Fruit fly (Drosophila melanogaster): ENCODE measurements around the gene CG17803.
"Not testable (repeated sequence)": the region's sequence is repeated elsewhere in the genome, so short reads cannot be mapped to it uniquely, and the experiment has no call there.

CG17803 gene

dm6 chr3R:17781371-17781770 is 19.9 kb downstream of the CG17803 start (continued):
- TF ChIP-seq HLH106 (tag; optimal IDR thresholded peaks at IDR 0.05) (peak; percentile 54), CG32264 (GFP tag; optimal IDR thresholded peaks at IDR 0.05) (no peak)

- no peak for TF ChIP-seq jim (GFP tag; optimal IDR thresholded peaks at IDR 0.05)
- no peak for TF ChIP-seq lola (GFP tag; optimal IDR thresholded peaks at IDR 0.05)
- no peak for TF ChIP-seq Rel (GFP tag; optimal IDR thresholded peaks at IDR 0.05)
- no peak for TF ChIP-seq Rel (tag; optimal IDR thresholded peaks at IDR 0.05)
- no peak for TF ChIP-seq OdsH (GFP tag; optimal IDR thresholded peaks at IDR 0.05)
- TF ChIP-seq N (GFP tag; optimal IDR thresholded peaks at IDR 0.05), result no peak
- no peak for TF ChIP-seq Hr83 (GFP tag; optimal IDR thresholded peaks at IDR 0.05; ENCODE audit: poor library complexity, severe bottlenecking)
- TF ChIP-seq CG32264 (GFP tag; optimal IDR thresholded peaks at IDR 0.05), result no peak
- no peak for TF ChIP-seq rgr (GFP tag; optimal IDR thresholded peaks at IDR 0.05)
- TF ChIP-seq Myc (optimal IDR thresholded peaks at IDR 0.05), result no peak
- TF ChIP-seq dsf (GFP tag; optimal IDR thresholded peaks at IDR 0.05; ENCODE audit: borderline replicate concordance), result no peak
- TF ChIP-seq GATAd (GFP tag; optimal IDR thresholded peaks at IDR 0.05), result no peak
- no peak for TF ChIP-seq dmrt93B (GFP tag; optimal IDR thresholded peaks at IDR 0.05)
These were observed 24.3 kb downstream of the CG17803 start for dm6 chr3R:17776952-17777407.

dm6 chr3R:17776104-17776589 is 25.2 kb downstream of the CG17803 start:
- no peak for TF ChIP-seq woc (GFP tag; optimal IDR thresholded peaks at IDR 0.05)
- TF ChIP-seq Jra (GFP tag; optimal IDR thresholded peaks at IDR 0.05), result no peak
- TF ChIP-seq Hr83 (GFP tag; optimal IDR thresholded peaks at IDR 0.05; ENCODE audit: poor library complexity, severe bottlenecking), result no peak
- TF ChIP-seq dl (GFP tag; optimal IDR thresholded peaks at IDR 0.05; ENCODE audit: insufficient read depth in 1 of 2, partially characterized antibody in 2 of 2), result no peak
- no peak for TF ChIP-seq pan (optimal IDR thresholded peaks at IDR 0.05)
- no peak for TF ChIP-seq Myc (optimal IDR thresholded peaks at IDR 0.05)
- no peak for TF ChIP-seq sv (GFP tag; optimal IDR thresholded peaks at IDR 0.05)
- no peak for TF ChIP-seq Hr78 (GFP tag; optimal IDR thresholded peaks at IDR 0.05)
- no peak for TF ChIP-seq CG32264 (GFP tag; optimal IDR thresholded peaks at IDR 0.05)
- no peak for TF ChIP-seq Rel (GFP tag; optimal IDR thresholded peaks at IDR 0.05)
- TF ChIP-seq Rel (tag; optimal IDR thresholded peaks at IDR 0.05), result no peak
- TF ChIP-seq fru (GFP tag; optimal IDR thresholded peaks at IDR 0.05), result no peak
- TF ChIP-seq N (GFP tag; optimal IDR thresholded peaks at IDR 0.05), result no peak
- TF ChIP-seq psq (GFP tag; optimal IDR thresholded peaks at IDR 0.05), result no peak

dm6 chr3R:17774538-17774937 is 26.8 kb downstream of the CG17803 start:
- TF ChIP-seq Hnf4 (GFP tag; optimal IDR thresholded peaks at IDR 0.05), result no peak
- TF ChIP-seq h (GFP tag; optimal IDR thresholded peaks at IDR 0.05), result no peak
- TF ChIP-seq jim (GFP tag; optimal IDR thresholded peaks at IDR 0.05), result no peak
- TF ChIP-seq Dfd (GFP tag; optimal IDR thresholded peaks at IDR 0.05), result no peak
- TF ChIP-seq sv (GFP tag; optimal IDR thresholded peaks at IDR 0.05), result no peak
- no peak for TF ChIP-seq CG9705 (GFP tag; optimal IDR thresholded peaks at IDR 0.05)
- TF ChIP-seq Mio (GFP tag; optimal IDR thresholded peaks at IDR 0.05), result no peak
- TF ChIP-seq Abd-B (GFP tag; optimal IDR thresholded peaks at IDR 0.05), result no peak
- no peak for TF ChIP-seq HLH106 (tag; optimal IDR thresholded peaks at IDR 0.05)
- no peak for TF ChIP-seq br (GFP tag; optimal IDR thresholded peaks at IDR 0.05)
- no peak for TF ChIP-seq Jra (GFP tag; optimal IDR thresholded peaks at IDR 0.05)
- TF ChIP-seq dmrt93B (GFP tag; optimal IDR thresholded peaks at IDR 0.05), result no peak
- TF ChIP-seq Vsx2 (GFP tag; optimal IDR thresholded peaks at IDR 0.05; ENCODE audit: partially characterized antibody), result no peak

- TF ChIP-seq Abd-B (GFP tag; optimal IDR thresholded peaks at IDR 0.05) (no peak), Dfd (GFP tag; optimal IDR thresholded peaks at IDR 0.05) (peak; percentile 88), fru (GFP tag; optimal IDR thresholded peaks at IDR 0.05) (no peak), h (GFP tag; optimal IDR thresholded peaks at IDR 0.05) (no peak)
These were observed 27.4 kb downstream of the CG17803 start for dm6 chr3R:17773893-17774292.

dm6 chr3R:17763088-17763487 is 38.2 kb downstream of the CG17803 start, which contains the start of gene TyrR:
TyrR (minus strand) TSS chr3R:17763188.
- not testable (repeated sequence) for TF ChIP-seq N, dmrt93B, Jra (GFP tag; optimal IDR thresholded peaks at IDR 0.05)

All from whole organism, wandering third instar larva.